Worm (Caenorhabditis elegans) whole organism, young adult: Measurements from ENCODE around the gene F23F1.4.

Experiments
- B0261.1 ChIP-seq: sonication (generic microtip); optimal IDR thresholded peaks from 2 replicates; lab custom pipeline; 2016; ENCODE audit warnings: mild to moderate bottlenecking, missing genetic modification characterization, moderate library complexity, missing compliant biosample characterization
- F39B2.1 ChIP-seq: fragments of 200-800 bp; sonication (Bioruptor generic); IDR thresholded peaks from 2 replicates; pipeline ENCODE4 v1.3.6; 2022; ENCODE audit warnings: missing genetic modification reagents, missing genetic modification characterization, missing compliant biosample characterization
- ama-1 ChIP-seq, 3 experiments: fragments of 150-350 bp in 1 of 3; sonication (generic microtip) in 2 of 3; optimal IDR thresholded peaks; 2 replicates each; lab custom pipeline; 2014 to 2018; ENCODE audit warnings: missing biosample characterization in 2 of 3, missing genetic modification characterization in 2 of 3, missing genetic modification reagents in 2 of 3
- madf-3 ChIP-seq: fragments of 200-800 bp; sonication (Bioruptor generic); IDR thresholded peaks from 2 replicates; pipeline ENCODE4 v1.3.6; 2022; ENCODE audit warnings: missing genetic modification reagents, missing genetic modification characterization, missing compliant biosample characterization
- zim-3 ChIP-seq: sonication (generic microtip); optimal IDR thresholded peaks from 2 replicates; lab custom pipeline; 2017; ENCODE audit warnings: mild to moderate bottlenecking, missing genetic modification characterization, moderate library complexity, missing compliant biosample characterization

DNA sequence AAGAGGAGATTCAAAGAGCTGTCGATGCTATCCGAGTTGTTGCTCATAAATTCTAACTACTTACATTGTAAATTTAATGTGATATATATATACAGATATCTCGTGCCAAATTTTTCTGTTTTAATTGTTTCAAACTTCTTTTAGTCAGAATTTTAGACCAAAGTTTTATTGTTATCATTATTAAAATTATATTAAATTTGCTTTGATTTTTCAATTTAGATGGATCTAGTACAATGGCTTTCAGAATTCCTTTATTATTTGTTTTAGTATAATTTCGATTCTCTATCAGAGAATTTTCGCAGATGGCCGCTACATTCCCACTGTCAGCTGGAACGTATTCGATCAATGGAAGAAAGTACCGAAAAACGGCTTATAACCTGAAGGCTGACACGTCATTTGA is 29.1 kb upstream of the F23F1.4 start, which contains the start of gene ascc-1:
- TF ChIP-seq ama-1 (optimal IDR thresholded peaks at IDR 0.05; lab: Kevin White, UChicago), result no peak
- TF ChIP-seq ama-1 (GFP tag; optimal IDR thresholded peaks at IDR 0.05; lab: Kevin White, UChicago), result no peak
- no peak for TF ChIP-seq zim-3 (tag; lab: Kevin White, UChicago)
- no peak for TF ChIP-seq B0261.1 (tag; lab: Kevin White, UChicago)
- TF ChIP-seq F39B2.1 (GFP tag; lab: Robert Waterston, UW), result no peak
- TF ChIP-seq madf-3 (GFP tag; lab: Robert Waterston, UW), result no peak
